Worm (Caenorhabditis elegans) whole organism, L4 larva: ENCODE data around the gene Y38E10A.3.

ENCODE experiments used
- Y105C5A.15 ChIP-seq: fragments of 200-800 bp; sonication (Bioruptor generic); IDR thresholded peaks from 2 replicates; pipeline ENCODE4 v1.3.6; 2022; ENCODE audit warnings: missing genetic modification characterization, missing compliant biosample characterization
- daf-19 ChIP-seq: fragments of 200-800 bp; sonication (Bioruptor generic); conservative IDR thresholded peaks from 2 replicates; pipeline ENCODE4 v1.3.6; 2022; ENCODE audit warnings: missing genetic modification characterization, missing compliant biosample characterization
- dpl-1 ChIP-seq: fragments of 150-350 bp; optimal IDR thresholded peaks from 2 replicates; lab custom pipeline; 2014; ENCODE audit warnings: missing biosample characterization, missing genetic modification reagents, missing genetic modification characterization
- lin-15B ChIP-seq: fragments of 150-350 bp; sonication (generic microtip); optimal IDR thresholded peaks from 3 replicates; lab custom pipeline; 2014; ENCODE audit warnings: missing biosample characterization, missing genetic modification characterization
- mdt-29 ChIP-seq: fragments of 200-800 bp; sonication (Bioruptor generic); IDR thresholded peaks from 2 replicates; pipeline ENCODE4 v1.3.6; 2022; ENCODE audit warnings: missing genetic modification reagents, missing genetic modification characterization, missing compliant biosample characterization
- mep-1 ChIP-seq: fragments of 150-350 bp; sonication (generic microtip); optimal IDR thresholded peaks from 3 replicates; lab custom pipeline; 2014; ENCODE audit warnings: missing biosample characterization, missing genetic modification characterization
- nhr-41 ChIP-seq: fragments of 200-800 bp; sonication (Bioruptor generic); IDR thresholded peaks from 2 replicates; pipeline ENCODE4 v1.3.6; 2022; ENCODE audit warnings: missing genetic modification reagents, missing genetic modification characterization, missing compliant biosample characterization
- nhr-48 ChIP-seq: sonication (generic microtip); optimal IDR thresholded peaks from 2 replicates; lab custom pipeline; 2016; ENCODE audit warnings: mild to moderate bottlenecking, missing genetic modification characterization, missing compliant biosample characterization
- nhr-6 ChIP-seq: fragments of 150-350 bp; optimal IDR thresholded peaks from 2 replicates; lab custom pipeline; 2014; ENCODE audit warnings: missing biosample characterization, missing genetic modification characterization
- unc-130 ChIP-seq: sonication (generic microtip); optimal IDR thresholded peaks from 2 replicates; lab custom pipeline; 2016; ENCODE audit warnings: missing genetic modification reagents, missing genetic modification characterization, missing compliant biosample characterization
- unc-39 ChIP-seq: sonication (generic microtip); optimal IDR thresholded peaks from 2 replicates; lab custom pipeline; 2017; ENCODE audit warnings: missing biosample characterization, missing genetic modification characterization
- unc-62 ChIP-seq, 3 experiments: fragments of 150-350 bp in 1 of 3; sonication (generic microtip); optimal IDR thresholded peaks in 2 of 3; peaks in 1 of 3; 1 replicate in 1 of 3; 2 replicates in 2 of 3; lab custom pipeline; 2014 to 2017; ENCODE audit warnings: missing biosample characterization in 3 of 3, missing genetic modification characterization in 3 of 3, missing genetic modification reagents in 3 of 3, missing genotype in 1 of 3
- zag-1 ChIP-seq: fragments of 150-350 bp; optimal IDR thresholded peaks from 2 replicates; lab custom pipeline; 2014; ENCODE audit warnings: missing biosample characterization, missing genetic modification characterization

ce11 chrII:12620764-12621163, 46.2 kb upstream of the Y38E10A.3 start, which contains the start of gene nspe-1:
- TF ChIP-seq daf-19 (GFP tag; lab: Robert Waterston, UW) = no peak
- TF ChIP-seq zag-1 = no peak
- TF ChIP-seq lin-15B (tag; lab: Kevin White, UChicago) = no peak
- no peak for TF ChIP-seq mdt-29 (GFP tag; lab: Robert Waterston, UW)
- TF ChIP-seq unc-130 (GFP tag; lab: Kevin White, UChicago) = no peak
- TF ChIP-seq nhr-6 (tag; lab: Kevin White, UChicago) = no peak
- TF ChIP-seq Y105C5A.15 (GFP tag; lab: Robert Waterston, UW) = no peak
- no peak for TF ChIP-seq nhr-41
- TF ChIP-seq nhr-48 (tag; lab: Kevin White, UChicago) = no peak
- no peak for TF ChIP-seq mep-1
- no peak for TF ChIP-seq dpl-1 (GFP tag; lab: Kevin White, UChicago)
- no peak for TF ChIP-seq unc-39 (tag; lab: Kevin White, UChicago)
- no peak for TF ChIP-seq unc-62 (GFP tag; optimal IDR thresholded peaks at IDR 0.05 in 1 of 2; lab: Kevin White, UChicago)
- no peak for TF ChIP-seq unc-62 (tag; optimal IDR thresholded peaks at IDR 0.05; lab: Kevin White, UChicago)
